Worm (Caenorhabditis elegans) whole organism, L1 larva: ENCODE results near the gene C18B2.2.

Source experiments
- C04F5.9 ChIP-seq: sonication (generic microtip); optimal IDR thresholded peaks from 2 replicates; lab custom pipeline; 2016; ENCODE audit warnings: missing genetic modification characterization, missing compliant biosample characterization
- C34B4.2 ChIP-seq: sonication (generic microtip); optimal IDR thresholded peaks from 2 replicates; lab custom pipeline; 2017; ENCODE audit warnings: mild to moderate bottlenecking, missing genetic modification characterization, missing compliant biosample characterization
- F16B12.6 ChIP-seq: fragments of 150-350 bp; optimal IDR thresholded peaks from 2 replicates; lab custom pipeline; 2014; ENCODE audit warnings: missing biosample characterization, missing genetic modification characterization
- aly-2 ChIP-seq: fragments of 150-350 bp; optimal IDR thresholded peaks from 2 replicates; lab custom pipeline; 2014; ENCODE audit warnings: missing biosample characterization, missing genetic modification characterization
- blmp-1 ChIP-seq: fragments of 150-350 bp; optimal IDR thresholded peaks from 2 replicates; lab custom pipeline; 2014; ENCODE audit warnings: missing biosample characterization, missing genetic modification characterization
- ces-1 ChIP-seq: fragments of 150-350 bp; optimal IDR thresholded peaks from 2 replicates; lab custom pipeline; 2014; ENCODE audit warnings: missing biosample characterization, missing genetic modification reagents, missing genetic modification characterization
- dsc-1 ChIP-seq: sonication (generic microtip); optimal IDR thresholded peaks from 2 replicates; lab custom pipeline; 2016; ENCODE audit warnings: mild to moderate bottlenecking, missing genetic modification characterization, missing compliant biosample characterization
- efl-1 ChIP-seq, 4 experiments: fragments of 150-350 bp; optimal IDR thresholded peaks in 3 of 4; peaks in 1 of 4; 1 replicate in 1 of 4; 2 replicates in 3 of 4; lab custom pipeline; 2014; ENCODE audit warnings: missing biosample characterization in 2 of 4, missing genetic modification characterization in 2 of 4, missing genetic modification reagents in 2 of 4
- egl-13 ChIP-seq: sonication (generic microtip); optimal IDR thresholded peaks from 2 replicates; lab custom pipeline; 2016; ENCODE audit warnings: missing genotype, missing genetic modification reagents, missing genetic modification characterization, missing compliant biosample characterization
- egl-27 ChIP-seq, 2 experiments: fragments of 150-350 bp in 1 of 2; sonication (generic microtip); optimal IDR thresholded peaks; 3 replicates each; lab custom pipeline; 2017 to 2018; ENCODE audit warnings: missing biosample characterization in 2 of 2, missing genetic modification characterization in 2 of 2, missing genetic modification reagents in 2 of 2
- elt-2 ChIP-seq: sonication (generic microtip); optimal IDR thresholded peaks from 2 replicates; lab custom pipeline; 2016; ENCODE audit warnings: missing genetic modification characterization, mild to moderate bottlenecking, inconsistent platforms, missing compliant biosample characterization, missing genetic modification reagents
- elt-3 ChIP-seq, 6 experiments: fragments of 150-350 bp in 1 of 6; sonication (generic microtip); optimal IDR thresholded peaks; 2 replicates each; lab custom pipeline; 2017 to 2018; ENCODE audit warnings: missing biosample characterization in 6 of 6, missing genetic modification characterization in 6 of 6, inconsistent platforms in 1 of 6
- fkh-10 ChIP-seq: sonication (generic microtip); optimal IDR thresholded peaks from 2 replicates; lab custom pipeline; 2017; ENCODE audit warnings: missing biosample characterization, missing genetic modification reagents, missing genetic modification characterization
- grh-1 ChIP-seq: fragments of 200-800 bp; sonication (Bioruptor generic); IDR thresholded peaks from 2 replicates; pipeline ENCODE4 v1.3.6; 2022; ENCODE audit warnings: missing genetic modification reagents, missing genetic modification characterization, missing compliant biosample characterization
- isw-1 ChIP-seq: fragments of 200-800 bp; sonication (Bioruptor generic); IDR thresholded peaks from 2 replicates; pipeline ENCODE4 v1.3.6; 2022; ENCODE audit warnings: missing genetic modification characterization, missing compliant biosample characterization
- lin-14 ChIP-seq: fragments of 200-800 bp; sonication (Bioruptor generic); optimal IDR thresholded peaks from 2 replicates; lab custom pipeline; 2018; ENCODE audit warnings: mild to moderate bottlenecking, missing genetic modification characterization, moderate library complexity, missing compliant biosample characterization
- lin-39 ChIP-seq: fragments of 150-350 bp; optimal IDR thresholded peaks from 2 replicates; lab custom pipeline; 2014; ENCODE audit warnings: missing biosample characterization, missing genetic modification reagents, missing genetic modification characterization
- mab-9 ChIP-seq: fragments of 200-800 bp; sonication (Bioruptor generic); IDR thresholded peaks from 2 replicates; pipeline ENCODE4 v1.3.6; 2022; ENCODE audit warnings: missing genetic modification reagents, missing genetic modification characterization, missing compliant biosample characterization
- mef-2 ChIP-seq: fragments of 150-350 bp; optimal IDR thresholded peaks from 2 replicates; lab custom pipeline; 2014; ENCODE audit warnings: missing biosample characterization, missing genetic modification characterization
- nhr-11 ChIP-seq: fragments of 150-350 bp; optimal IDR thresholded peaks from 2 replicates; lab custom pipeline; 2014; ENCODE audit warnings: missing biosample characterization, missing genetic modification characterization
- nhr-19 ChIP-seq: fragments of 200-800 bp; sonication (Bioruptor generic); conservative IDR thresholded peaks from 2 replicates; pipeline ENCODE4 v1.3.6; 2022; ENCODE audit warnings: missing genetic modification characterization, missing compliant biosample characterization
- nhr-20 ChIP-seq: sonication (generic microtip); optimal IDR thresholded peaks from 2 replicates; lab custom pipeline; 2016; ENCODE audit warnings: mild to moderate bottlenecking, missing genetic modification characterization, missing compliant biosample characterization
- nhr-237 ChIP-seq: fragments of 150-350 bp; optimal IDR thresholded peaks from 2 replicates; lab custom pipeline; 2014; ENCODE audit warnings: missing biosample characterization, missing genetic modification characterization
- nhr-71 ChIP-seq: sonication (generic microtip); optimal IDR thresholded peaks from 2 replicates; lab custom pipeline; 2016; ENCODE audit warnings: mild to moderate bottlenecking, missing genetic modification characterization, moderate library complexity, missing compliant biosample characterization
- nhr-76 ChIP-seq: sonication (generic microtip); optimal IDR thresholded peaks from 2 replicates; lab custom pipeline; 2017; ENCODE audit warnings: missing biosample characterization, missing genetic modification characterization
- nhr-84 ChIP-seq: sonication (generic microtip); optimal IDR thresholded peaks from 2 replicates; lab custom pipeline; 2017; ENCODE audit warnings: missing biosample characterization, missing genetic modification characterization
- pag-3 ChIP-seq: sonication (generic microtip); optimal IDR thresholded peaks from 2 replicates; lab custom pipeline; 2017; ENCODE audit warnings: missing genetic modification characterization, mild to moderate bottlenecking, missing compliant biosample characterization, antibody characterized with exemption, borderline replicate concordance; ENCODE audit not compliant: insufficient read depth
- pax-3 ChIP-seq: fragments of 200-800 bp; sonication (Bioruptor generic); optimal IDR thresholded peaks from 2 replicates; lab custom pipeline; 2018; ENCODE audit warnings: mild to moderate bottlenecking, missing genetic modification characterization, moderate library complexity, missing compliant biosample characterization
- pqm-1 ChIP-seq: sonication (generic microtip); optimal IDR thresholded peaks from 3 replicates; lab custom pipeline; 2017; ENCODE audit warnings: missing biosample characterization, missing genetic modification characterization
- rnt-1 ChIP-seq: sonication (generic microtip); optimal IDR thresholded peaks from 2 replicates; lab custom pipeline; 2016; ENCODE audit warnings: mild to moderate bottlenecking, missing genetic modification characterization, moderate library complexity, missing compliant biosample characterization
- swsn-7 ChIP-seq: sonication (generic microtip); optimal IDR thresholded peaks from 2 replicates; lab custom pipeline; 2016; ENCODE audit warnings: missing genetic modification characterization, missing compliant biosample characterization
- tlp-1 ChIP-seq: fragments of 150-350 bp; optimal IDR thresholded peaks from 2 replicates; lab custom pipeline; 2014; ENCODE audit warnings: missing biosample characterization, missing genetic modification characterization
- unc-130 ChIP-seq: fragments of 150-350 bp; optimal IDR thresholded peaks from 2 replicates; lab custom pipeline; 2017; ENCODE audit warnings: missing biosample characterization, missing genetic modification characterization, inconsistent platforms
- unc-30 ChIP-seq: sonication (generic microtip); optimal IDR thresholded peaks from 2 replicates; lab custom pipeline; 2017; ENCODE audit warnings: missing biosample characterization, missing genetic modification characterization
- unc-98 ChIP-seq: fragments of 200-800 bp; sonication (Bioruptor generic); IDR thresholded peaks from 2 replicates; pipeline ENCODE4 v1.3.6; 2022; ENCODE audit warnings: missing genetic modification characterization, missing compliant biosample characterization
- zag-1 ChIP-seq: fragments of 150-350 bp; optimal IDR thresholded peaks from 2 replicates; lab custom pipeline; 2014; ENCODE audit warnings: missing biosample characterization, missing genetic modification characterization
- ztf-11 ChIP-seq, 2 experiments: sonication (generic microtip); optimal IDR thresholded peaks; 2 replicates each; lab custom pipeline; 2016 to 2017; ENCODE audit warnings: missing genetic modification characterization in 2 of 2, missing biosample characterization in 1 of 2, missing compliant biosample characterization in 1 of 2
- ztf-4 ChIP-seq: fragments of 150-350 bp; optimal IDR thresholded peaks from 2 replicates; lab custom pipeline; 2014; ENCODE audit warnings: missing biosample characterization, missing genetic modification characterization

The C18B2.2 gene

DNA sequence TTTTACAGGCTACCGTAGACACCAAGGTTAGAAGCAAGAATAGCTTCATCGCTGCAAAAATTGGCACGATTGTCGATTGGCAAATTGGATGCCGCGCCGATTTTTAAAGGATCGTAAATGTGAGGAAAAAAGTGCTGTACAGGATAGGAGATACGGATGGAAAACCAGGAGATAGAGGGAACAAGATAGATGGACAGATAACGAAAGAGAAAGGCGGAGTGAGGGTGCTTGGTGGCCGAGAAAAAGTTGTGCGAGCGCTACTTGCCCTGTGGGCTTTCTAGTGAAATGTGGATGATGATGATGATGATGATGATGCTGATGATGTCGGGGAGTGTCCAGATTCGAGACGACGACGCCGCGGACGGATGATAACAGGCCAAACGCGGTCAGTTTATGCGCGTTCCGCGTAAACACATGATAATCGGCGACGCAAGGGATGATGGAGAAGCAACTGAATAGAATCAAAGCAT lies 26.9 kb upstream of the C18B2.2 start, which contains the start of gene T27A10.6:
T27A10.6 (minus strand) TSS at position 51 of the 470 bp plus-strand sequence.
- no peak for TF ChIP-seq ztf-11 (tag; optimal IDR thresholded peaks at IDR 0.05; lab: Kevin White, UChicago)
- peak; percentile 89 for TF ChIP-seq blmp-1 (tag; lab: Kevin White, UChicago)
- no peak for TF ChIP-seq nhr-71 (tag; lab: Kevin White, UChicago)
- TF ChIP-seq fkh-10, result no peak
- TF ChIP-seq mab-9 (GFP tag; lab: Robert Waterston, UW), result no peak
- TF ChIP-seq lin-14 (GFP tag; lab: Kevin White, UChicago), result no peak
- TF ChIP-seq efl-1 (optimal IDR thresholded peaks at IDR 0.05; lab: Kevin White, UChicago), result no peak
- peak in 1 of 2 experiments; percentile 45 for TF ChIP-seq efl-1 (GFP tag; optimal IDR thresholded peaks at IDR 0.05 in 1 of 2; lab: Kevin White, UChicago)
- TF ChIP-seq rnt-1, result no peak
- TF ChIP-seq egl-13, result no peak
- TF ChIP-seq unc-98 (GFP tag; lab: Robert Waterston, UW), result no peak
- no peak for TF ChIP-seq nhr-19 (GFP tag; lab: Robert Waterston, UW)
- no peak for TF ChIP-seq nhr-237 (tag; lab: Kevin White, UChicago)
- TF ChIP-seq, all 84 proteins: peak for 2

DNA sequence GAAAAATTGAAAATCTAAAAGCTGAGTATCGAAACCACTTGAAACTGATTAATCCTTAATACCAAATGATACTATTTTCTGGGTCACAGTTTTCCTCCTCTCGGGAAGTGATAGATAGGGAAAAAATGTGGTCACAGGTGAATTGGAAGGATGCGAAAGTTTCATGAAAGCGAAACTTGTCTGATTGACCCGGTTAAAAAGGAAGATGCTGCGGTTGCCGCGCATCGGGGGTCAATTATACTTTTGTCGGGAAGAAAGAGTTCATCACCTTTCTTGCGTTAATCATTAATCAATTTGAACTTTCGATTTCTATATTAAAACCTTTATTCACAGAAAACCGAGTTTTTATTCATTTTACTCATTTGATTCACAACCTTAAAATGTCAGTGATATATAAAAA lies 26.3 kb upstream of the C18B2.2 start:
- TF ChIP-seq mab-9 (GFP tag; lab: Robert Waterston, UW), result no peak
- TF ChIP-seq blmp-1 (tag; lab: Kevin White, UChicago), result peak; percentile 97

DNA sequence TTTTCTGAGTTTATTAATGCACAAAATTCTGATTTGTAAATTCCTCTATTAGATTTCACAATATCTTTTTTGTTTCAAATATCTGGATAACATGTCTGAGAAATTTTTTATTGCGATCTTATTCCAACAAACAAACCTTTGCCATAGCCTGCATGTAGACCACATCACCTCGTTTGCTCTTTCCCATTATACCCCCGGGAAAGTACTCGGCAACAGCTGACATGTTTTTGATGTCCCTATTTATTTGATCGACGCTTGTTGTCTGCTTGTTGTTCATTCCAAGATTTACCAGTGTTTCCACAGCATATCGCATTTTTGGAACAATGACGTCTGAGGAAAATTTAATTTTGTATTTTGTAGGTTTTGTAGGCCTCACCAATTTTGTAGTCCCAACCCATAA lies 23.4 kb upstream of the C18B2.2 start:
- TF ChIP-seq lin-14 (GFP tag; lab: Kevin White, UChicago) (peak; percentile 30), rnt-1 (peak; percentile 58), efl-1 (optimal IDR thresholded peaks at IDR 0.05; lab: Kevin White, UChicago) (no peak), efl-1 (GFP tag; optimal IDR thresholded peaks at IDR 0.05 in 1 of 2; lab: Kevin White, UChicago) (no peak), ces-1 (GFP tag; lab: Kevin White, UChicago) (no peak), unc-130 (tag; lab: Kevin White, UChicago) (peak; percentile 30)

DNA sequence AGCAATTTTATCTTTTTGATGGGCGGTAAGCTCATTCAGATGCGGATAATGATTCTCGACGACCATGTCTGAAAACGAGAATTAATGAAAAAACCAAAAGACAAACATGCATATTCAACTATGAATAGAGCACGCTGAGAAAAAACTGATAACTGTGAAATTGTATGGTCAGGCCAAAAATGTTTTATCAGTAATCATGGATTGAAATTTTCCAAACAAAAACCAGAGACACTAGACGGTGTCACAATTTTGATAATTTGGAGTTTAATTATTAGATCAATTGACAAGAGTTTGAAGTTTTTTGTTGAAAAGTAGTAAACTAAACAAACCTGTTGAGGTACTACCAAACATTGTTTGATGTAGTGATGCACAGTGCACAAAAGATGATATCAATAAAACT lies 22.9 kb upstream of the C18B2.2 start, which contains the start of gene cgr-1:
cgr-1 (minus strand) TSS at position 68 of the 400 bp plus-strand sequence.
- TF ChIP-seq F16B12.6 (no peak), elt-2 (tag; lab: Kevin White, UChicago) (peak; percentile 49)

DNA sequence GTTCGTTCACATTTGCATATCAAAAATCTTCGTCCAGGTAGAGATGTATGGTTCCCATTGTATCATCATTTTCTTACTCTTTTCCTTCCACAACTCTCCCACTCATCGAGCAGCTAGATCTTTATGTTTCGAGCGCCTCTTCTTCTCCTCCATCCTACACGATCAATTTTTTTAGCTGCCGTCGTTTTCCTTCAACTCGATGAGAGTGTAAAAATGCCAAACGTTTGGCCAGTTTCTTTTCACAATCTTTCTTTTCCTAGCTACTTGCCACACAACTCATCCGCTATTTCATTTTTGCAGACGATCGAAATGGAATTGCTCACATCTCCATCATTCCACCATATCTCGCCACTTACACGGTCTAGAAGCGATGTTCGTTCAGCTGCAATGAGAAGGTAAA lies 21.7 kb upstream of the C18B2.2 start, which contains the start of gene C18B2.3:
C18B2.3 (plus strand) TSS at position 301 of the 400 bp plus-strand sequence.
- TF ChIP-seq pqm-1 (tag; lab: Kevin White, UChicago) (no peak), F16B12.6 (no peak), pax-3 (no peak), unc-30 (no peak), elt-3 (tag; optimal IDR thresholded peaks at IDR 0.05; lab: Kevin White, UChicago) (no peak), pag-3 (tag; lab: Kevin White, UChicago) (peak; percentile 39), grh-1 (no peak), nhr-76 (tag; lab: Kevin White, UChicago) (no peak), nhr-20 (tag; lab: Kevin White, UChicago) (no peak), C04F5.9 (tag; lab: Kevin White, UChicago) (no peak), ztf-11 (tag; optimal IDR thresholded peaks at IDR 0.05; lab: Kevin White, UChicago) (no peak), lin-39 (tag; lab: Kevin White, UChicago) (no peak), zag-1 (tag; lab: Kevin White, UChicago) (no peak), rnt-1 (peak; percentile 20), aly-2 (tag; lab: Kevin White, UChicago) (no peak), lin-14 (GFP tag; lab: Kevin White, UChicago) (peak; percentile 12), isw-1 (GFP tag; lab: Robert Waterston, UW) (no peak), egl-13 (no peak), fkh-10 (no peak), dsc-1 (peak; percentile 23), nhr-84 (no peak), tlp-1 (no peak), swsn-7 (tag; lab: Kevin White, UChicago) (no peak), mef-2 (no peak), ztf-4 (tag; lab: Kevin White, UChicago) (no peak), nhr-11 (tag; lab: Kevin White, UChicago) (no peak), egl-27 (tag; optimal IDR thresholded peaks at IDR 0.05; lab: Kevin White, UChicago) (no peak), C34B4.2 (tag; lab: Kevin White, UChicago) (no peak)
- TF ChIP-seq, all 84 proteins: peak for 4
